Worm (Caenorhabditis elegans): ENCODE results near the gene F53A3.7.
A peak's percentile ranks its signal among the peaks of the same experiment; 100 is the strongest.

Gene F53A3.7

ce11 chrIII:1965161-1965560 is 13.8 kb downstream of the F53A3.7 start:
- TF ChIP-seq ceh-28 (tag; optimal IDR thresholded peaks at IDR 0.05): peak; percentile 83

- TF ChIP-seq ceh-28 (tag; optimal IDR thresholded peaks at IDR 0.05): peak; percentile 67
Measured at ce11 chrIII:1965580-1965979, 14.3 kb downstream of the F53A3.7 start.

- TF ChIP-seq ZK337.2 (GFP tag; IDR thresholded peaks at IDR 0.05) (no peak), hlh-11 (tag; optimal IDR thresholded peaks at IDR 0.05) (no peak)
Measured at ce11 chrIII:1969802-1970201, 18.5 kb downstream of the F53A3.7 start, which contains the start of gene moa-1. Gene moa-1 (minus strand): TSS chrIII:1969902.

- TF ChIP-seq unc-62 (GFP tag; optimal IDR thresholded peaks at IDR 0.05 in 1 of 2) (peak in 1 of 2 experiments; percentile 12), unc-62 (tag; optimal IDR thresholded peaks at IDR 0.05) (no peak), spr-3 (GFP tag; optimal IDR thresholded peaks at IDR 0.05) (no peak)
Measured at ce11 chrIII:1970433-1970832, 19.1 kb downstream of the F53A3.7 start, which contains the start of gene R155.5. Gene R155.5 (minus strand): TSS chrIII:1970533.

- TF ChIP-seq egl-43 (GFP tag; IDR thresholded peaks at IDR 0.05): peak; percentile 52; the same call in 1 of the 2 replicates
- TF ChIP-seq nhr-6 (tag; optimal IDR thresholded peaks at IDR 0.05): no peak
- no peak for TF ChIP-seq lin-1 (GFP tag; IDR thresholded peaks at IDR 0.05)
- TF ChIP-seq set-16 (GFP tag; IDR thresholded peaks at IDR 0.05): peak; percentile 73
- no peak for TF ChIP-seq lim-7 (GFP tag; IDR thresholded peaks at IDR 0.05)
- no peak for TF ChIP-seq fkh-10 (GFP tag; optimal IDR thresholded peaks at IDR 0.05)
Measured at ce11 chrIII:1975992-1976391, 24.7 kb downstream of the F53A3.7 start.

ce11 chrIII:1976642-1977041 is 25.3 kb downstream of the F53A3.7 start, which contains the start of gene R155.3:
Gene R155.3 (minus strand): TSS chrIII:1976742.
- TF ChIP-seq nhr-48 (tag; optimal IDR thresholded peaks at IDR 0.05): no peak
- no peak for TF ChIP-seq vab-7 (GFP tag; IDR thresholded peaks at IDR 0.05)
- TF ChIP-seq mxl-2 (GFP tag; conservative IDR thresholded peaks at IDR 0.05): no peak
- no peak for TF ChIP-seq lin-38 (GFP tag; IDR thresholded peaks at IDR 0.05)
- TF ChIP-seq mdl-1 (tag; optimal IDR thresholded peaks at IDR 0.05): no peak
- no peak for TF ChIP-seq ces-1 (GFP tag; optimal IDR thresholded peaks at IDR 0.05)
- TF ChIP-seq duxl-1 (tag; optimal IDR thresholded peaks at IDR 0.05; ENCODE audit: poor library complexity): no peak
- no peak for TF ChIP-seq rbr-2 (tag; optimal IDR thresholded peaks at IDR 0.05)
- TF ChIP-seq nhr-237 (tag; optimal IDR thresholded peaks at IDR 0.05): no peak
- TF ChIP-seq daf-16 (GFP tag; optimal IDR thresholded peaks at IDR 0.05): no peak
- TF ChIP-seq daf-16 (tag; optimal IDR thresholded peaks at IDR 0.05): no peak
- TF ChIP-seq nhr-42 (GFP tag; IDR thresholded peaks at IDR 0.05): no peak
- no peak for TF ChIP-seq dmd-8 (GFP tag; IDR thresholded peaks at IDR 0.05)
- TF ChIP-seq dmd-9 (GFP tag; IDR thresholded peaks at IDR 0.05): no peak
- no peak for TF ChIP-seq pqm-1 (tag; optimal IDR thresholded peaks at IDR 0.05)
- TF ChIP-seq tag-97 (GFP tag; IDR thresholded peaks at IDR 0.05): no peak

ce11 chrIII:1977424-1977823 is 26.1 kb downstream of the F53A3.7 start:
- TF ChIP-seq F26F4.8 (GFP tag; conservative IDR thresholded peaks at IDR 0.05): no peak
- TF ChIP-seq aha-1 (tag): peak; percentile 17
- TF ChIP-seq unc-62 (GFP tag; optimal IDR thresholded peaks at IDR 0.05 in 1 of 2): peak in 1 of 2 experiments; percentile 96
- no peak for TF ChIP-seq unc-62 (tag; optimal IDR thresholded peaks at IDR 0.05)
